Fruit fly (Drosophila melanogaster) whole organism, embryonic: ENCODE data around the gene CG12106.

Source experiments
- B-H2 ChIP-seq: fragments of 200-800 bp; sonication (Bioruptor generic); optimal IDR thresholded peaks from 2 replicates; lab custom pipeline; 2018; ENCODE audit warnings: missing biosample characterization, mild to moderate bottlenecking, missing genetic modification characterization
- CG11093 ChIP-seq: fragments of 200-800 bp; sonication (Bioruptor generic); IDR thresholded peaks from 3 replicates; pipeline ENCODE4 v1.3.6; 2022; ENCODE audit warnings: missing biosample characterization, missing genetic modification characterization
- CG11723 ChIP-seq: fragments of 200-800 bp; sonication (Bioruptor generic); optimal IDR thresholded peaks from 2 replicates; lab custom pipeline; 2017; ENCODE audit warnings: missing biosample characterization, mild to moderate bottlenecking, missing genetic modification characterization
- CG12155 ChIP-seq: fragments of 200-800 bp; sonication (Bioruptor generic); optimal IDR thresholded peaks from 3 replicates; lab custom pipeline; 2016; ENCODE audit warnings: missing biosample characterization, missing genetic modification characterization
- CG18619 ChIP-seq: fragments of 200-800 bp; sonication (Bioruptor generic); optimal IDR thresholded peaks from 3 replicates; lab custom pipeline; 2017; ENCODE audit warnings: missing biosample characterization, mild to moderate bottlenecking, missing genetic modification characterization
- CG2120 ChIP-seq: fragments of 200-800 bp; sonication (Bioruptor generic); optimal IDR thresholded peaks from 3 replicates; lab custom pipeline; 2016; ENCODE audit warnings: missing biosample characterization, missing genetic modification characterization
- CG32772 ChIP-seq: fragments of 200-800 bp; sonication (Bioruptor generic); IDR thresholded peaks from 2 replicates; pipeline ENCODE4 v1.3.6; 2022; ENCODE audit warnings: missing biosample characterization, missing genetic modification characterization
- CG3407 ChIP-seq: fragments of 200-800 bp; sonication (Bioruptor generic); optimal IDR thresholded peaks from 2 replicates; lab custom pipeline; 2018; ENCODE audit warnings: missing biosample characterization, mild to moderate bottlenecking, missing genetic modification characterization
- CG34224 ChIP-seq: fragments of 200-800 bp; sonication (Bioruptor generic); IDR thresholded peaks from 3 replicates; pipeline ENCODE4 v1.3.6; 2022; ENCODE audit warnings: missing biosample characterization, missing genetic modification characterization; ENCODE audit not compliant: partially characterized antibody
- CG5180 ChIP-seq: fragments of 200-800 bp; sonication (Bioruptor generic); optimal IDR thresholded peaks from 3 replicates; lab custom pipeline; 2017; ENCODE audit warnings: missing biosample characterization, missing genetic modification characterization, mild to moderate bottlenecking, moderate library complexity, missing genetic modification reagents
- CG6254 ChIP-seq: fragments of 200-800 bp; sonication (Bioruptor generic); optimal IDR thresholded peaks from 3 replicates; lab custom pipeline; 2017; ENCODE audit warnings: mild to moderate bottlenecking, missing biosample characterization, missing genetic modification reagents, missing genetic modification characterization
- CG9876 ChIP-seq: fragments of 200-800 bp; sonication (Bioruptor generic); optimal IDR thresholded peaks from 2 replicates; lab custom pipeline; 2016; ENCODE audit warnings: missing biosample characterization, missing genetic modification characterization
- CG9932 ChIP-seq: fragments of 200-800 bp; sonication (Bioruptor generic); IDR thresholded peaks from 2 replicates; pipeline ENCODE4 v1.3.6; 2022; ENCODE audit warnings: missing biosample characterization, missing genetic modification characterization
- Dref ChIP-seq: fragments of 200-800 bp; sonication (Bioruptor generic); IDR thresholded peaks from 2 replicates; pipeline ENCODE4 v1.3.6; 2022; ENCODE audit warnings: missing biosample characterization, missing genetic modification characterization
- Fer3 ChIP-seq: fragments of 200-800 bp; sonication (Bioruptor generic); optimal IDR thresholded peaks from 2 replicates; lab custom pipeline; 2018; ENCODE audit warnings: missing biosample characterization, mild to moderate bottlenecking, missing genetic modification characterization, moderate library complexity
- HHEX ChIP-seq: fragments of 200-800 bp; sonication (Bioruptor generic); optimal IDR thresholded peaks from 3 replicates; lab custom pipeline; 2017; ENCODE audit warnings: missing biosample characterization, mild to moderate bottlenecking, missing genetic modification characterization, missing genetic modification reagents
- HLHmδ ChIP-seq: fragments of 200-800 bp; sonication (Bioruptor generic); optimal IDR thresholded peaks from 2 replicates; lab custom pipeline; 2018; ENCODE audit warnings: missing biosample characterization, mild to moderate bottlenecking, missing genetic modification characterization, moderate library complexity
- HmgD ChIP-seq: fragments of 200-800 bp; sonication (Bioruptor generic); optimal IDR thresholded peaks from 3 replicates; lab custom pipeline; 2016; ENCODE audit warnings: missing biosample characterization, missing genetic modification characterization
- Hmr ChIP-seq: fragments of 200-800 bp; sonication (Bioruptor generic); optimal IDR thresholded peaks from 3 replicates; lab custom pipeline; 2017; ENCODE audit warnings: mild to moderate bottlenecking, missing biosample characterization, missing genetic modification reagents, missing genetic modification characterization
- Kr ChIP-seq: fragments of 200-800 bp; sonication (Bioruptor generic); optimal IDR thresholded peaks from 2 replicates; lab custom pipeline; 2017; ENCODE audit warnings: missing biosample characterization, mild to moderate bottlenecking, missing genetic modification characterization
- Med ChIP-seq: fragments of 200-800 bp; sonication (Bioruptor generic); peaks from one replicate; lab custom pipeline; 2016; ENCODE audit warnings: missing biosample characterization, missing genetic modification characterization, mild to moderate bottlenecking, inconsistent platforms, moderate library complexity
- Meics ChIP-seq: fragments of 200-800 bp; sonication (Bioruptor generic); optimal IDR thresholded peaks from 2 replicates; lab custom pipeline; 2017; ENCODE audit warnings: missing biosample characterization, mild to moderate bottlenecking, missing genetic modification characterization
- PHDP ChIP-seq: fragments of 200-800 bp; sonication (Bioruptor generic); optimal IDR thresholded peaks from 3 replicates; lab custom pipeline; 2018; ENCODE audit warnings: missing biosample characterization, mild to moderate bottlenecking, missing genetic modification characterization, moderate library complexity
- Scr ChIP-seq: fragments of 200-800 bp; sonication (Bioruptor generic); IDR thresholded peaks from 2 replicates; pipeline ENCODE4 v1.3.6; 2022; ENCODE audit warnings: missing biosample characterization, missing genetic modification characterization; ENCODE audit not compliant: partially characterized antibody
- Side ChIP-seq: fragments of 200-800 bp; sonication (Bioruptor generic); optimal IDR thresholded peaks from 2 replicates; lab custom pipeline; 2016; ENCODE audit warnings: missing biosample characterization, missing genetic modification characterization
- Xrp1 ChIP-seq: fragments of 200-800 bp; sonication (Bioruptor generic); IDR thresholded peaks from 2 replicates; pipeline ENCODE4 v1.3.6; 2022; ENCODE audit warnings: missing biosample characterization, missing genetic modification characterization
- az2 ChIP-seq: fragments of 200-800 bp; sonication (Bioruptor generic); optimal IDR thresholded peaks from 3 replicates; lab custom pipeline; 2016; ENCODE audit warnings: missing biosample characterization, missing genetic modification characterization
- bcd ChIP-seq: fragments of 200-800 bp; sonication (Bioruptor generic); optimal IDR thresholded peaks from 2 replicates; lab custom pipeline; 2017; ENCODE audit warnings: missing biosample characterization, mild to moderate bottlenecking, missing genetic modification characterization
- croc ChIP-seq: fragments of 200-800 bp; sonication (Bioruptor generic); conservative IDR thresholded peaks from 3 replicates; pipeline ENCODE4 v1.3.6; 2022; ENCODE audit warnings: missing biosample characterization, missing genetic modification characterization
- fd64A ChIP-seq: fragments of 200-800 bp; sonication (Bioruptor generic); optimal IDR thresholded peaks from 3 replicates; lab custom pipeline; 2018; ENCODE audit warnings: missing biosample characterization, mild to moderate bottlenecking, missing genetic modification characterization
- fu2 ChIP-seq: fragments of 200-800 bp; sonication (Bioruptor generic); optimal IDR thresholded peaks from 2 replicates; lab custom pipeline; 2016; ENCODE audit warnings: missing biosample characterization, missing genetic modification characterization
- gfzf ChIP-seq: fragments of 200-800 bp; sonication (Bioruptor generic); optimal IDR thresholded peaks from 2 replicates; lab custom pipeline; 2016; ENCODE audit warnings: missing biosample characterization, mild to moderate bottlenecking, missing genetic modification characterization, moderate library complexity
- grau ChIP-seq: fragments of 200-800 bp; optimal IDR thresholded peaks from 3 replicates; lab custom pipeline; 2019; ENCODE audit warnings: missing biosample characterization, mild to moderate bottlenecking, missing genetic modification characterization, moderate library complexity
- grn ChIP-seq: fragments of 200-800 bp; sonication (Bioruptor generic); optimal IDR thresholded peaks from 3 replicates; lab custom pipeline; 2017; ENCODE audit warnings: missing biosample characterization, missing genetic modification characterization
- hkb ChIP-seq, 2 experiments: fragments of 200-800 bp in 1 of 2; fragments of >200 bp in 1 of 2; sonication (Bioruptor generic) in 1 of 2; IDR thresholded peaks in 1 of 2; optimal IDR thresholded peaks in 1 of 2; 2 replicates each; pipeline versions ENCODE4 v1.3.6 to Lab custom; 2017 to 2022; ENCODE audit warnings: missing biosample characterization in 1 of 2, missing genetic modification characterization in 1 of 2
- hth ChIP-seq: fragments of >200 bp; optimal IDR thresholded peaks from 2 replicates; lab custom pipeline; 2017; ENCODE audit warnings: inconsistent platforms
- insv ChIP-seq, 2 experiments: fragments of 200-800 bp; sonication (Bioruptor generic); optimal IDR thresholded peaks; 3 replicates each; lab custom pipeline; 2016 to 2018; ENCODE audit warnings: missing biosample characterization in 2 of 2, missing genetic modification characterization in 2 of 2
- kah ChIP-seq: fragments of 200-800 bp; sonication (Bioruptor generic); optimal IDR thresholded peaks from 2 replicates; lab custom pipeline; 2018; ENCODE audit warnings: missing biosample characterization, mild to moderate bottlenecking, missing genetic modification characterization
- lbe ChIP-seq: fragments of 200-800 bp; sonication (Bioruptor generic); optimal IDR thresholded peaks from 2 replicates; lab custom pipeline; 2016; ENCODE audit warnings: missing biosample characterization, mild to moderate bottlenecking, missing genetic modification characterization
- luna ChIP-seq: fragments of 200-800 bp; sonication (Bioruptor generic); optimal IDR thresholded peaks from 2 replicates; lab custom pipeline; 2016; ENCODE audit warnings: missing biosample characterization, missing genetic modification characterization
- onecut ChIP-seq: fragments of 200-800 bp; sonication (Bioruptor generic); IDR thresholded peaks from 2 replicates; pipeline ENCODE4 v1.3.6; 2022; ENCODE audit warnings: missing biosample characterization, missing genetic modification characterization
- pita ChIP-seq: fragments of 200-800 bp; sonication (Bioruptor generic); optimal IDR thresholded peaks from 2 replicates; lab custom pipeline; 2017; ENCODE audit warnings: missing biosample characterization, mild to moderate bottlenecking, missing genetic modification characterization
- psq ChIP-seq: fragments of 200-800 bp; sonication (Bioruptor generic); optimal IDR thresholded peaks from 2 replicates; lab custom pipeline; 2017; ENCODE audit warnings: missing biosample characterization, missing genetic modification characterization
- so ChIP-seq: fragments of 200-800 bp; sonication (Bioruptor generic); IDR thresholded peaks from 3 replicates; pipeline ENCODE4 v1.3.6; 2022; ENCODE audit warnings: missing biosample characterization, missing genetic modification characterization
- tin ChIP-seq: fragments of 200-800 bp; sonication (Bioruptor generic); optimal IDR thresholded peaks from 3 replicates; lab custom pipeline; 2016; ENCODE audit warnings: missing biosample characterization, missing genetic modification characterization
- trh ChIP-seq: fragments of 200-800 bp; sonication (Bioruptor generic); optimal IDR thresholded peaks from 2 replicates; lab custom pipeline; 2016; ENCODE audit warnings: missing biosample characterization, missing genetic modification characterization
- twi ChIP-seq: fragments of 200-800 bp; optimal IDR thresholded peaks from 2 replicates; lab custom pipeline; 2019; ENCODE audit warnings: missing biosample characterization, mild to moderate bottlenecking, missing genetic modification characterization, moderate library complexity
- tx ChIP-seq: fragments of 200-800 bp; sonication (Bioruptor generic); optimal IDR thresholded peaks from 2 replicates; lab custom pipeline; 2016; ENCODE audit warnings: missing biosample characterization, missing genetic modification characterization
- unpg ChIP-seq: fragments of 200-800 bp; sonication (Bioruptor generic); optimal IDR thresholded peaks from 3 replicates; lab custom pipeline; 2018; ENCODE audit warnings: missing biosample characterization, mild to moderate bottlenecking, missing genetic modification characterization, moderate library complexity
- usp ChIP-seq: fragments of >200 bp; optimal IDR thresholded peaks from 2 replicates; lab custom pipeline; 2017; ENCODE audit warnings: missing biosample characterization, missing genetic modification characterization
- wdn ChIP-seq: fragments of 200-800 bp; sonication (Bioruptor generic); IDR thresholded peaks from 2 replicates; pipeline ENCODE4 v1.3.6; 2022; ENCODE audit warnings: missing biosample characterization, missing genetic modification characterization

CG12106 gene

DNA sequence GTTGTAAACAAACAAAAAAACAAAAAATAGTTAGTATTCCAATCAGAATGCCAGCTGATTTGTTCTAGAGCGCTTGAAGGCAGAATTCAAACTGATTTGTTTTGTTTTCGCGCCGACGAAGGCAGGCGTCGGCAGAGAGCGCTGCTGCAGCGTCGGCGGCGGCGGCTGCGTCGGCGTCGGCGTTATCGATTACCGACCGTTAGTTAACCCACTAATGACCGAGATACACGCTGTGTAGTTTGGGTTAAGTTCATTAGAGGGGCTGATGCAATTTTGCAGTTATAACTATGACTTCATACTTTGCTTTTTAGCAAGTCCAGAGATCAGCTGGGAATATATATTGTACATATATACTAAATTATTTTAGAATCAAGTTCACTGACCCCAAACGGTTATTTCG is 29.5 kb downstream of the CG12106 start, which contains the start of gene t (continued):
- TF ChIP-seq Med (peak; percentile 47), trh (GFP tag; lab: Kevin White, UChicago) (no peak), CG34224 (GFP tag; lab: Robert Waterston, UW) (peak; percentile 25; the same call in 1 of the 3 replicates), fd64A (GFP tag; lab: Kevin White, UChicago) (no peak), HLHmδ (no peak), Kr (GFP tag; lab: Kevin White, UChicago) (no peak), CG9932 (0 out of 2 replicates have a peak, but pooled peaks have one; percentile 21), psq (no peak), CG11723 (no peak), twi (tag; lab: Kevin White, UChicago) (no peak), onecut (peak; percentile 58), grau (tag; lab: Kevin White, UChicago) (peak; percentile 23), Dref (GFP tag; lab: Robert Waterston, UW) (peak; percentile 33; the same call in 1 of the 2 replicates), tin (GFP tag; lab: Kevin White, UChicago) (no peak), Fer3 (tag; lab: Kevin White, UChicago) (no peak), az2 (peak; percentile 5), kah (no peak), CG18619 (GFP tag; lab: Kevin White, UChicago) (peak; percentile 0), CG2120 (peak; percentile 19), CG32772 (GFP tag; lab: Robert Waterston, UW) (no peak), Meics (peak; percentile 12), B-H2 (GFP tag; lab: Kevin White, UChicago) (no peak), unpg (GFP tag; lab: Kevin White, UChicago) (peak; percentile 18), CG9876 (GFP tag; lab: Kevin White, UChicago) (no peak), Xrp1 (GFP tag; lab: Robert Waterston, UW) (no peak), CG11093 (GFP tag; lab: Robert Waterston, UW) (no peak), tx (GFP tag; lab: Kevin White, UChicago) (no peak), Hmr (GFP tag; lab: Kevin White, UChicago) (peak; percentile 13), Side (no peak), so (no peak), PHDP (tag; lab: Kevin White, UChicago) (peak; percentile 5), wdn (0 out of 2 replicates have a peak, but pooled peaks have one; percentile 13), CG5180 (GFP tag; lab: Kevin White, UChicago) (no peak), CG6254 (GFP tag; lab: Kevin White, UChicago) (no peak), HmgD (GFP tag; lab: Kevin White, UChicago) (no peak), CG12155 (GFP tag; lab: Kevin White, UChicago) (no peak), insv (GFP tag; optimal IDR thresholded peaks at IDR 0.05; lab: Kevin White, UChicago) (peak in 1 of 2 experiments; percentile 28), CG3407 (GFP tag; lab: Kevin White, UChicago) (no peak), croc (GFP tag; lab: Robert Waterston, UW) (no peak), bcd (GFP tag; lab: Kevin White, UChicago) (no peak), hkb (optimal IDR thresholded peaks at IDR 0.05; lab: Kevin White, UChicago) (no peak), hkb (GFP tag; IDR thresholded peaks at IDR 0.05; lab: Robert Waterston, UW) (0 out of 2 replicates have a peak, but pooled peaks have one; percentile 25), gfzf (no peak), pita (GFP tag; lab: Kevin White, UChicago) (no peak), grn (GFP tag; lab: Kevin White, UChicago) (no peak), hth (lab: Kevin White, UChicago) (no peak), fu2 (GFP tag; lab: Kevin White, UChicago) (no peak), Scr (GFP tag; lab: Robert Waterston, UW) (peak; percentile 22; the same call in 1 of the 2 replicates), luna (GFP tag; lab: Kevin White, UChicago) (no peak), HHEX (no peak), usp (GFP tag; lab: Kevin White, UChicago) (no peak), lbe (GFP tag; lab: Kevin White, UChicago) (no peak)
